Fruit fly (Drosophila melanogaster) whole organism, embryonic: ENCODE results near the gene CG14720.
A peak's percentile ranks its signal among the peaks of the same experiment; 100 is the strongest.

Experiments used
- B-H2 ChIP-seq: fragments of 200-800 bp; sonication (Bioruptor generic); optimal IDR thresholded peaks from 2 replicates; lab custom pipeline; 2018; ENCODE audit warnings: missing biosample characterization, mild to moderate bottlenecking, missing genetic modification characterization
- BEAF-32 ChIP-seq: fragments of 200-800 bp; sonication (Bioruptor generic); optimal IDR thresholded peaks from 3 replicates; lab custom pipeline; 2017; ENCODE audit warnings: missing biosample characterization, missing genetic modification characterization, mild to moderate bottlenecking, moderate library complexity, missing genetic modification reagents
- CG10321 ChIP-seq: fragments of 200-800 bp; sonication (Bioruptor generic); IDR thresholded peaks from 2 replicates; pipeline ENCODE4 v1.3.6; 2022; ENCODE audit warnings: missing biosample characterization, missing genetic modification characterization
- CG11085 ChIP-seq: fragments of 200-800 bp; sonication (Bioruptor generic); IDR thresholded peaks from 2 replicates; pipeline ENCODE4 v1.3.6; 2022; ENCODE audit warnings: missing biosample characterization, missing genetic modification characterization
- CG13424 ChIP-seq: fragments of 200-800 bp; sonication (Bioruptor generic); optimal IDR thresholded peaks from 2 replicates; lab custom pipeline; 2019; ENCODE audit warnings: missing biosample characterization, mild to moderate bottlenecking, missing genetic modification characterization, moderate library complexity
- CG14860 ChIP-seq: fragments of 200-800 bp; sonication (Bioruptor generic); IDR thresholded peaks from 3 replicates; pipeline ENCODE4 v1.3.6; 2022; ENCODE audit warnings: missing biosample characterization, missing genetic modification characterization; ENCODE audit not compliant: partially characterized antibody
- CG15073 ChIP-seq: fragments of 200-800 bp; sonication (Bioruptor generic); optimal IDR thresholded peaks from 2 replicates; lab custom pipeline; 2016; ENCODE audit warnings: missing biosample characterization, missing genetic modification characterization
- CG15514 ChIP-seq: fragments of 200-800 bp; sonication (Bioruptor generic); optimal IDR thresholded peaks from 3 replicates; lab custom pipeline; 2017; ENCODE audit warnings: missing biosample characterization, missing genetic modification characterization, mild to moderate bottlenecking, moderate library complexity, missing genetic modification reagents
- CG15601 ChIP-seq: fragments of 200-800 bp; sonication (Bioruptor generic); optimal IDR thresholded peaks from 3 replicates; lab custom pipeline; 2019; ENCODE audit warnings: missing biosample characterization, mild to moderate bottlenecking, missing genetic modification characterization, moderate library complexity
- CG1602 ChIP-seq: fragments of 200-800 bp; sonication (Bioruptor generic); optimal IDR thresholded peaks from 3 replicates; lab custom pipeline; 2016; ENCODE audit warnings: missing biosample characterization, missing genetic modification characterization
- CG2712 ChIP-seq: fragments of 200-800 bp; optimal IDR thresholded peaks from 3 replicates; lab custom pipeline; 2019; ENCODE audit warnings: missing biosample characterization, mild to moderate bottlenecking, missing genetic modification characterization, moderate library complexity
- CG2889 ChIP-seq: fragments of 200-800 bp; sonication (Bioruptor generic); IDR thresholded peaks from 3 replicates; pipeline ENCODE4 v1.3.6; 2022; ENCODE audit warnings: missing biosample characterization, missing genetic modification characterization
- CG32532 ChIP-seq: fragments of 200-800 bp; sonication (Bioruptor generic); IDR thresholded peaks from 2 replicates; pipeline ENCODE4 v1.3.6; 2022; ENCODE audit warnings: missing biosample characterization, missing genetic modification characterization
- CG32772 ChIP-seq: fragments of 200-800 bp; sonication (Bioruptor generic); IDR thresholded peaks from 2 replicates; pipeline ENCODE4 v1.3.6; 2022; ENCODE audit warnings: missing biosample characterization, missing genetic modification characterization
- CG4854 ChIP-seq: fragments of 200-800 bp; sonication (Bioruptor generic); optimal IDR thresholded peaks from 2 replicates; lab custom pipeline; 2016; ENCODE audit warnings: missing biosample characterization, missing genetic modification characterization, inconsistent platforms
- CG6683 ChIP-seq: fragments of 200-800 bp; sonication (Bioruptor generic); optimal IDR thresholded peaks from 2 replicates; lab custom pipeline; 2017; ENCODE audit warnings: missing biosample characterization, mild to moderate bottlenecking, missing genetic modification characterization, missing genetic modification reagents
- CG7963 ChIP-seq: fragments of 200-800 bp; sonication (Bioruptor generic); IDR thresholded peaks from 3 replicates; pipeline ENCODE4 v1.3.6; 2022; ENCODE audit warnings: missing biosample characterization, missing genetic modification characterization; ENCODE audit not compliant: partially characterized antibody
- CG9215 ChIP-seq: fragments of 200-800 bp; sonication (Bioruptor generic); IDR thresholded peaks from 2 replicates; pipeline ENCODE4 v1.3.6; 2022; ENCODE audit warnings: missing biosample characterization, missing genetic modification characterization
- Elba2 ChIP-seq: fragments of 200-800 bp; sonication (Bioruptor generic); optimal IDR thresholded peaks from 3 replicates; lab custom pipeline; 2016; ENCODE audit warnings: missing biosample characterization, missing genetic modification characterization
- Hr78 ChIP-seq, 2 experiments: fragments of 200-800 bp in 1 of 2; fragments of >200 bp in 1 of 2; sonication (Bioruptor generic) in 1 of 2; optimal IDR thresholded peaks; 2 replicates each; lab custom pipeline; 2017 to 2019; ENCODE audit warnings: missing biosample characterization in 2 of 2, missing genetic modification characterization in 2 of 2, mild to moderate bottlenecking in 1 of 2, moderate library complexity in 1 of 2
- Kr ChIP-seq: fragments of 200-800 bp; sonication (Bioruptor generic); optimal IDR thresholded peaks from 2 replicates; lab custom pipeline; 2017; ENCODE audit warnings: missing biosample characterization, mild to moderate bottlenecking, missing genetic modification characterization
- Nf-YA ChIP-seq: fragments of 200-800 bp; sonication (Bioruptor generic); IDR thresholded peaks from 2 replicates; pipeline ENCODE4 v1.3.6; 2022; ENCODE audit warnings: missing biosample characterization, missing genetic modification characterization
- Oaz ChIP-seq: fragments of 200-800 bp; sonication (Bioruptor generic); IDR thresholded peaks from 2 replicates; pipeline ENCODE4 v1.3.6; 2022; ENCODE audit warnings: missing biosample characterization, missing genetic modification characterization
- Opbp ChIP-seq: fragments of 200-800 bp; sonication (Bioruptor generic); IDR thresholded peaks from 3 replicates; pipeline ENCODE4 v1.3.6; 2022; ENCODE audit warnings: missing biosample characterization, missing genetic modification characterization; ENCODE audit not compliant: partially characterized antibody
- TFAM ChIP-seq: fragments of 200-800 bp; sonication (Bioruptor generic); optimal IDR thresholded peaks from 2 replicates; lab custom pipeline; 2017; ENCODE audit warnings: missing biosample characterization, missing genetic modification characterization, inconsistent platforms
- bigmax ChIP-seq: fragments of 200-800 bp; sonication (Bioruptor generic); optimal IDR thresholded peaks from 2 replicates; lab custom pipeline; 2018; ENCODE audit warnings: missing biosample characterization, mild to moderate bottlenecking, missing genetic modification characterization
- corto ChIP-seq: fragments of 200-800 bp; sonication (Bioruptor generic); optimal IDR thresholded peaks from 2 replicates; lab custom pipeline; 2016; ENCODE audit warnings: missing biosample characterization, mild to moderate bottlenecking, missing genetic modification characterization, moderate library complexity
- dmrt11E ChIP-seq: fragments of 200-800 bp; sonication (Bioruptor generic); optimal IDR thresholded peaks from 3 replicates; lab custom pipeline; 2018; ENCODE audit warnings: missing biosample characterization, mild to moderate bottlenecking, missing genetic modification characterization, moderate library complexity
- dmrt99B ChIP-seq: fragments of 200-800 bp; sonication (Bioruptor generic); optimal IDR thresholded peaks from 2 replicates; lab custom pipeline; 2018; ENCODE audit warnings: missing biosample characterization, mild to moderate bottlenecking, missing genetic modification characterization, moderate library complexity
- esg ChIP-seq: fragments of 200-800 bp; sonication (Bioruptor generic); conservative IDR thresholded peaks from 2 replicates; pipeline ENCODE4 v1.3.6; 2022; ENCODE audit warnings: missing biosample characterization, missing genetic modification characterization
- exex ChIP-seq: fragments of 200-800 bp; sonication (Bioruptor generic); optimal IDR thresholded peaks from 4 replicates; lab custom pipeline; 2018; ENCODE audit warnings: missing biosample characterization, mild to moderate bottlenecking, missing genetic modification characterization, moderate library complexity
- eyg ChIP-seq: fragments of 200-800 bp; sonication (Bioruptor generic); optimal IDR thresholded peaks from 3 replicates; lab custom pipeline; 2016; ENCODE audit warnings: missing biosample characterization, missing genetic modification characterization
- fd64A ChIP-seq: fragments of 200-800 bp; sonication (Bioruptor generic); optimal IDR thresholded peaks from 3 replicates; lab custom pipeline; 2018; ENCODE audit warnings: missing biosample characterization, mild to moderate bottlenecking, missing genetic modification characterization
- gfzf ChIP-seq: fragments of 200-800 bp; sonication (Bioruptor generic); optimal IDR thresholded peaks from 2 replicates; lab custom pipeline; 2016; ENCODE audit warnings: missing biosample characterization, mild to moderate bottlenecking, missing genetic modification characterization, moderate library complexity
- her ChIP-seq: fragments of 200-800 bp; sonication (Bioruptor generic); optimal IDR thresholded peaks from 2 replicates; lab custom pipeline; 2016; ENCODE audit warnings: missing biosample characterization, missing genetic modification characterization
- inv ChIP-seq: fragments of 200-800 bp; sonication (Bioruptor generic); IDR thresholded peaks from 2 replicates; pipeline ENCODE4 v1.3.6; 2022; ENCODE audit warnings: missing biosample characterization, missing genetic modification characterization; ENCODE audit not compliant: partially characterized antibody
- klu ChIP-seq: fragments of 200-800 bp; sonication (Bioruptor generic); IDR thresholded peaks from 2 replicates; pipeline ENCODE4 v1.3.6; 2022; ENCODE audit warnings: missing biosample characterization, missing genetic modification characterization
- lmd ChIP-seq: fragments of 200-800 bp; sonication (Bioruptor generic); IDR thresholded peaks from 2 replicates; pipeline ENCODE4 v1.3.6; 2022; ENCODE audit warnings: missing biosample characterization, missing genetic modification characterization
- maf-S ChIP-seq: fragments of 200-800 bp; sonication (Bioruptor generic); optimal IDR thresholded peaks from 2 replicates; lab custom pipeline; 2016; ENCODE audit warnings: missing biosample characterization, missing genetic modification characterization
- nerfin-1 ChIP-seq: fragments of 200-800 bp; sonication (Bioruptor generic); optimal IDR thresholded peaks from 3 replicates; lab custom pipeline; 2019; ENCODE audit warnings: missing biosample characterization, mild to moderate bottlenecking, missing genetic modification characterization, moderate library complexity
- onecut ChIP-seq: fragments of 200-800 bp; sonication (Bioruptor generic); IDR thresholded peaks from 2 replicates; pipeline ENCODE4 v1.3.6; 2022; ENCODE audit warnings: missing biosample characterization, missing genetic modification characterization
- p53 ChIP-seq: fragments of 200-800 bp; sonication (Bioruptor generic); optimal IDR thresholded peaks from 2 replicates; lab custom pipeline; 2016; ENCODE audit warnings: missing biosample characterization, missing genetic modification characterization
- pum ChIP-seq: fragments of 200-800 bp; sonication (Bioruptor generic); optimal IDR thresholded peaks from 2 replicates; lab custom pipeline; 2016; ENCODE audit warnings: missing biosample characterization, missing genetic modification characterization
- scrt ChIP-seq: fragments of 200-800 bp; sonication (Bioruptor generic); optimal IDR thresholded peaks from 2 replicates; lab custom pipeline; 2018; ENCODE audit warnings: missing biosample characterization, mild to moderate bottlenecking, missing genetic modification characterization, moderate library complexity
- sd ChIP-seq: fragments of 200-800 bp; sonication (Bioruptor generic); optimal IDR thresholded peaks from 3 replicates; lab custom pipeline; 2018; ENCODE audit warnings: missing biosample characterization, mild to moderate bottlenecking, missing genetic modification characterization, moderate library complexity
- sima ChIP-seq: fragments of 200-800 bp; sonication (Bioruptor generic); optimal IDR thresholded peaks from 2 replicates; lab custom pipeline; 2016; ENCODE audit warnings: missing biosample characterization, missing genetic modification characterization
- stc ChIP-seq: fragments of 200-800 bp; sonication (Bioruptor generic); IDR thresholded peaks from 2 replicates; pipeline ENCODE4 v1.3.6; 2022; ENCODE audit warnings: missing biosample characterization, missing genetic modification characterization
- sug ChIP-seq: fragments of 200-800 bp; optimal IDR thresholded peaks from 2 replicates; lab custom pipeline; 2019; ENCODE audit warnings: missing biosample characterization, mild to moderate bottlenecking, missing genetic modification characterization, moderate library complexity
- tgo ChIP-seq: fragments of 200-800 bp; sonication (Bioruptor generic); IDR thresholded peaks from 3 replicates; pipeline ENCODE4 v1.3.6; 2022; ENCODE audit warnings: missing biosample characterization, missing genetic modification characterization
- tx ChIP-seq: fragments of 200-800 bp; sonication (Bioruptor generic); optimal IDR thresholded peaks from 2 replicates; lab custom pipeline; 2016; ENCODE audit warnings: missing biosample characterization, missing genetic modification characterization

The CG14720 gene

DNA sequence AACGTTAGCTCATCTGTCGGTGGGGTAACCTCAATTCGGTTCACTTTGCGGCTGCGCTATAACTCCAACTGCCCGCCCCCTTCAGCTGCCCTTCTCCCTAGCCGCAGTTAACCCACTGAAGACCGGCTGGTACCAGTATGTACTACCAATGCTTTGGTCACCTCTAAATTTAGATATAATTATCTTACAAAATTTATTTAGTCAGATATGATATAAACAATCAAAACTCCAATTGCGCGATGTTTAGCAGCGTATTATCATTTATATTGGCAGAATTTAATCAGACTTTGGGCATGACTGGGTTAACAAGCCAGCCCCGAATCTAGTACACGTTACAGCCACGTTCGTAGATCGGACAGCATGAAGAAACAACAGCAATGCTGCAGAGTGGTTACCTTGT is 49.8 kb upstream of the CG14720 start (continued):
- peak; percentile 8 for TF ChIP-seq CG4854 (GFP tag; lab: Kevin White, UChicago)
- TF ChIP-seq Nf-YA (GFP tag; lab: Robert Waterston, UW): no peak
- no peak for TF ChIP-seq Opbp (GFP tag; lab: Robert Waterston, UW)
- peak; percentile 53 for TF ChIP-seq scrt (GFP tag; lab: Kevin White, UChicago)
- no peak for TF ChIP-seq CG32772 (GFP tag; lab: Robert Waterston, UW)
- TF ChIP-seq CG15514 (GFP tag; lab: Kevin White, UChicago): peak; percentile 28
- no peak for TF ChIP-seq Kr (GFP tag; lab: Kevin White, UChicago)
- TF ChIP-seq CG10321: no peak
- TF ChIP-seq corto: no peak
- no peak for TF ChIP-seq Elba2 (GFP tag; lab: Kevin White, UChicago)
- no peak for TF ChIP-seq CG1602 (GFP tag; lab: Kevin White, UChicago)
- TF ChIP-seq CG15073: no peak
- TF ChIP-seq inv (GFP tag; lab: Robert Waterston, UW): no peak
- TF ChIP-seq sd: peak; percentile 22
- TF ChIP-seq CG32532: peak; percentile 38; the same call in 1 of the 2 replicates
- TF ChIP-seq stc: peak; percentile 40; the same call in 1 of the 2 replicates
- peak; percentile 80 for TF ChIP-seq dmrt99B
- no peak for TF ChIP-seq p53 (GFP tag; lab: Kevin White, UChicago)
- TF ChIP-seq tgo: peak; percentile 44; the same call in 1 of the 3 replicates
- no peak for TF ChIP-seq bigmax (GFP tag; lab: Kevin White, UChicago)
- TF ChIP-seq sima (GFP tag; lab: Kevin White, UChicago): no peak
- no peak for TF ChIP-seq gfzf (GFP tag; lab: Kevin White, UChicago)
- no peak for TF ChIP-seq TFAM (GFP tag; lab: Kevin White, UChicago)
- TF ChIP-seq CG6683 (GFP tag; lab: Kevin White, UChicago): peak; percentile 7
- TF ChIP-seq esg: no peak; the same call in 1 of the 2 replicates
- TF ChIP-seq eyg: no peak
- TF ChIP-seq B-H2: no peak
- TF ChIP-seq maf-S (GFP tag; lab: Kevin White, UChicago): no peak
- TF ChIP-seq Oaz: 0 out of 2 replicates have a peak, but pooled peaks have one; percentile 34
- TF ChIP-seq CG7963 (GFP tag; lab: Robert Waterston, UW): no peak
- TF ChIP-seq Hr78 (GFP tag; optimal IDR thresholded peaks at IDR 0.05; lab: Kevin White, UChicago): peak in 1 of 2 experiments; percentile 27
- TF ChIP-seq klu: no peak
- TF ChIP-seq sug: peak; percentile 11
- peak; percentile 9 for TF ChIP-seq exex (tag; lab: Kevin White, UChicago)
- TF ChIP-seq CG14860: no peak
- no peak for TF ChIP-seq fd64A (GFP tag; lab: Kevin White, UChicago)
- peak; percentile 12 for TF ChIP-seq nerfin-1 (tag; lab: Kevin White, UChicago)
- peak; percentile 22 for TF ChIP-seq CG15601 (tag; lab: Kevin White, UChicago)
- no peak for TF ChIP-seq her (GFP tag; lab: Kevin White, UChicago)
- TF ChIP-seq CG2889: no peak
- TF ChIP-seq tx (GFP tag; lab: Kevin White, UChicago): no peak
- peak; percentile 70 for TF ChIP-seq CG13424
- TF ChIP-seq dmrt11E (tag; lab: Kevin White, UChicago): no peak
- TF ChIP-seq onecut (GFP tag; lab: Robert Waterston, UW): 0 out of 2 replicates have a peak, but pooled peaks have one; percentile 13
- TF ChIP-seq lmd (GFP tag; lab: Robert Waterston, UW): peak; percentile 40
- peak; percentile 64 for TF ChIP-seq CG2712 (tag; lab: Kevin White, UChicago)
- TF ChIP-seq BEAF-32 (GFP tag; lab: Kevin White, UChicago): no peak
- no peak; the same call in 1 of the 2 replicates for TF ChIP-seq CG9215 (GFP tag; lab: Robert Waterston, UW)
- TF ChIP-seq CG11085 (GFP tag; lab: Robert Waterston, UW): no peak
- TF ChIP-seq pum (GFP tag; lab: Kevin White, UChicago): no peak
